Worm (Caenorhabditis elegans) whole organism, mixed stage, embryonic: ENCODE data around the gene hpo-28.

ENCODE experiments used
- flh-1 ChIP-seq: fragments of 200-800 bp; sonication (Bioruptor generic); optimal IDR thresholded peaks from 2 replicates; lab custom pipeline; 2018; ENCODE audit warnings: mild to moderate bottlenecking, missing genetic modification characterization, moderate library complexity, missing compliant biosample characterization
- hlh-1 ChIP-seq: fragments of 150-350 bp; optimal IDR thresholded peaks from 2 replicates; lab custom pipeline; 2014; ENCODE audit warnings: missing biosample characterization, missing genetic modification reagents, missing genetic modification characterization
- nhr-76 ChIP-seq: sonication (generic microtip); optimal IDR thresholded peaks from 2 replicates; lab custom pipeline; 2017; ENCODE audit warnings: missing biosample characterization, missing genetic modification characterization
- unc-62 ChIP-seq: fragments of 150-350 bp; optimal IDR thresholded peaks from 2 replicates; lab custom pipeline; 2014; ENCODE audit warnings: missing biosample characterization, missing genetic modification reagents, missing genetic modification characterization
- ztf-11 ChIP-seq: fragments of 150-350 bp; optimal IDR thresholded peaks from 2 replicates; lab custom pipeline; 2014; ENCODE audit warnings: missing biosample characterization, missing genetic modification characterization

- TF ChIP-seq unc-62 (GFP tag; lab: Kevin White, UChicago) (peak; percentile 68), ztf-11 (peak; percentile 40), flh-1 (GFP tag; lab: Kevin White, UChicago) (no peak), hlh-1 (tag; lab: Kevin White, UChicago) (peak; percentile 42), nhr-76 (tag; lab: Kevin White, UChicago) (no peak)
These were observed 6.3 kb upstream of the hpo-28 start for ce11 chrIII:5715467-5715866.
